ENCODE assay signal across 2 fruit fly cellular contexts in genomic region chr3R:23786768-23787631, dm6.
A peak's percentile ranks its signal among the peaks of the same experiment; 100 is the strongest.
TF ChIP-seq lines count a peak whose summit lies in the region.

No protein-coding gene starts in this region.

TF ChIP-seq in whole organism, embryonic, 481 proteins besides CTCF, POLR2A, EP300 and RAD21 (continued from another document and continues in another):
- TF ChIP-seq zfh2 (GFP tag; optimal IDR thresholded peaks at IDR 0.05; lab: Kevin White, UChicago) (no peak), Med (GFP tag; lab: Kevin White, UChicago) (peak; percentile 41), CG17359 (tag; optimal IDR thresholded peaks at IDR 0.05; lab: Kevin White, UChicago) (no peak), grn (GFP tag; optimal IDR thresholded peaks at IDR 0.05; lab: Kevin White, UChicago) (no peak), Pdp1 (GFP tag; optimal IDR thresholded peaks at IDR 0.05; lab: Kevin White, UChicago) (peak in 1 of 2 experiments; percentile 27), CG1529 (GFP tag; optimal IDR thresholded peaks at IDR 0.05; lab: Kevin White, UChicago) (no peak), Drgx (GFP tag; IDR thresholded peaks at IDR 0.05; lab: Robert Waterston, UW) (peak; percentile 66), org-1 (GFP tag; optimal IDR thresholded peaks at IDR 0.05; lab: Kevin White, UChicago) (no peak), TFAM (GFP tag; optimal IDR thresholded peaks at IDR 0.05; lab: Kevin White, UChicago) (no peak), CG9609 (GFP tag; optimal IDR thresholded peaks at IDR 0.05; lab: Kevin White, UChicago) (no peak), Scr (GFP tag; IDR thresholded peaks at IDR 0.05; lab: Robert Waterston, UW; ENCODE audit: partially characterized antibody) (no peak), Xbp1 (GFP tag; optimal IDR thresholded peaks at IDR 0.05; lab: Kevin White, UChicago) (no peak), jigr1 (GFP tag; IDR thresholded peaks at IDR 0.05; lab: Robert Waterston, UW) (no peak), toy (GFP tag; IDR thresholded peaks at IDR 0.05; lab: Robert Waterston, UW) (no peak), amos (GFP tag; IDR thresholded peaks at IDR 0.05; lab: Robert Waterston, UW; ENCODE audit: partially characterized antibody) (no peak), gce (GFP tag; IDR thresholded peaks at IDR 0.05; lab: Robert Waterston, UW) (no peak), CG2202 (tag; optimal IDR thresholded peaks at IDR 0.05; lab: Kevin White, UChicago) (no peak), Poxn (GFP tag; IDR thresholded peaks at IDR 0.05; lab: Robert Waterston, UW) (no peak), aop (GFP tag; IDR thresholded peaks at IDR 0.05; lab: Robert Waterston, UW) (no peak), CG18764 (GFP tag; optimal IDR thresholded peaks at IDR 0.05; lab: Kevin White, UChicago) (no peak), jing (GFP tag; optimal IDR thresholded peaks at IDR 0.05; lab: Kevin White, UChicago) (no peak), CG10431 (GFP tag; optimal IDR thresholded peaks at IDR 0.05; lab: Kevin White, UChicago) (no peak), row (GFP tag; IDR thresholded peaks at IDR 0.05; lab: Robert Waterston, UW) (0 out of 3 replicates have a peak, but pooled peaks have one; percentile 16), Hr78 (GFP tag; optimal IDR thresholded peaks at IDR 0.05; lab: Kevin White, UChicago) (peak in 1 of 2 experiments; percentile 25), CG9437 (GFP tag; optimal IDR thresholded peaks at IDR 0.05; lab: Kevin White, UChicago) (no peak), Mad (GFP tag; optimal IDR thresholded peaks at IDR 0.05; lab: Kevin White, UChicago) (no peak), CG10267 (tag; optimal IDR thresholded peaks at IDR 0.05; lab: Kevin White, UChicago) (peak; percentile 19), seq (GFP tag; IDR thresholded peaks at IDR 0.05; lab: Robert Waterston, UW) (no peak), CG13894 (tag; optimal IDR thresholded peaks at IDR 0.05; lab: Kevin White, UChicago) (peak; percentile 83), Fer1 (GFP tag; optimal IDR thresholded peaks at IDR 0.05; lab: Kevin White, UChicago) (no peak), Dp (GFP tag; optimal IDR thresholded peaks at IDR 0.05; lab: Kevin White, UChicago) (no peak), CG3838 (GFP tag; optimal IDR thresholded peaks at IDR 0.05; lab: Kevin White, UChicago) (no peak), CG10979 (tag; optimal IDR thresholded peaks at IDR 0.05; lab: Kevin White, UChicago) (peak; percentile 50), lmd (GFP tag; IDR thresholded peaks at IDR 0.05; lab: Robert Waterston, UW) (peak; percentile 19; the same call in 1 of the 2 replicates), unpg (GFP tag; optimal IDR thresholded peaks at IDR 0.05; lab: Kevin White, UChicago) (no peak), CoRest (tag; optimal IDR thresholded peaks at IDR 0.05; lab: Kevin White, UChicago) (no peak), CG6765 (GFP tag; optimal IDR thresholded peaks at IDR 0.05; lab: Kevin White, UChicago) (no peak), CG7556 (GFP tag; optimal IDR thresholded peaks at IDR 0.05; lab: Kevin White, UChicago) (no peak), lilli (GFP tag; optimal IDR thresholded peaks at IDR 0.05; lab: Kevin White, UChicago) (no peak), CG30403 (GFP tag; optimal IDR thresholded peaks at IDR 0.05; lab: Kevin White, UChicago) (no peak), pita (GFP tag; optimal IDR thresholded peaks at IDR 0.05; lab: Kevin White, UChicago) (no peak), hkb (optimal IDR thresholded peaks at IDR 0.05; lab: Kevin White, UChicago) (no peak), hkb (GFP tag; IDR thresholded peaks at IDR 0.05; lab: Robert Waterston, UW) (0 out of 2 replicates have a peak, but pooled peaks have one; percentile 7), HLHmδ (GFP tag; optimal IDR thresholded peaks at IDR 0.05; lab: Kevin White, UChicago) (no peak), CG11696 (GFP tag; IDR thresholded peaks at IDR 0.05; lab: Robert Waterston, UW) (no peak), Ets97D (GFP tag; optimal IDR thresholded peaks at IDR 0.05; lab: Kevin White, UChicago) (no peak), Ptx1 (GFP tag; IDR thresholded peaks at IDR 0.05; lab: Robert Waterston, UW) (no peak), CG9727 (GFP tag; optimal IDR thresholded peaks at IDR 0.05; lab: Kevin White, UChicago) (no peak), nmo (GFP tag; optimal IDR thresholded peaks at IDR 0.05; lab: Kevin White, UChicago) (no peak), CG31441 (GFP tag; IDR thresholded peaks at IDR 0.05; lab: Robert Waterston, UW) (peak; percentile 49; the same call in 1 of the 2 replicates), Hr51 (GFP tag; optimal IDR thresholded peaks at IDR 0.05; lab: Kevin White, UChicago) (no peak), B-H2 (GFP tag; optimal IDR thresholded peaks at IDR 0.05; lab: Kevin White, UChicago) (no peak), caup (GFP tag; optimal IDR thresholded peaks at IDR 0.05; lab: Kevin White, UChicago; ENCODE audit: severe bottlenecking) (no peak), crp (GFP tag; optimal IDR thresholded peaks at IDR 0.05; lab: Kevin White, UChicago) (no peak), CG34422 (GFP tag; IDR thresholded peaks at IDR 0.05; lab: Robert Waterston, UW) (no peak), sima (GFP tag; optimal IDR thresholded peaks at IDR 0.05; lab: Kevin White, UChicago) (no peak), insv (GFP tag; optimal IDR thresholded peaks at IDR 0.05; lab: Kevin White, UChicago) (no peak), pnt (GFP tag; optimal IDR thresholded peaks at IDR 0.05; lab: Kevin White, UChicago) (peak; percentile 19), CG11093 (GFP tag; IDR thresholded peaks at IDR 0.05; lab: Robert Waterston, UW) (no peak), Oli (tag; optimal IDR thresholded peaks at IDR 0.05; lab: Kevin White, UChicago) (no peak), CG13123 (GFP tag; optimal IDR thresholded peaks at IDR 0.05; lab: Kevin White, UChicago) (no peak), ssp (GFP tag; IDR thresholded peaks at IDR 0.05; lab: Robert Waterston, UW) (no peak), nerfin-2 (GFP tag; IDR thresholded peaks at IDR 0.05; lab: Robert Waterston, UW; ENCODE audit: partially characterized antibody) (no peak), pb (GFP tag; optimal IDR thresholded peaks at IDR 0.05; lab: Kevin White, UChicago) (no peak), stwl (tag; optimal IDR thresholded peaks at IDR 0.05; lab: Kevin White, UChicago) (no peak), gcm (GFP tag; optimal IDR thresholded peaks at IDR 0.05; lab: Kevin White, UChicago) (no peak), Nf-YB (GFP tag; optimal IDR thresholded peaks at IDR 0.05; lab: Kevin White, UChicago) (no peak), CG6813 (GFP tag; optimal IDR thresholded peaks at IDR 0.05; lab: Kevin White, UChicago) (no peak), ci (GFP tag; IDR thresholded peaks at IDR 0.05; lab: Robert Waterston, UW) (no peak)

TF ChIP-seq in whole organism, prepupa, 60 proteins besides CTCF, POLR2A, EP300 and RAD21 (continued from another document):
- peak; percentile 13; the same call in 1 of the 2 replicates for TF ChIP-seq CG15336 (GFP tag; IDR thresholded peaks at IDR 0.05; lab: Robert Waterston, UW)
- TF ChIP-seq CG1621 (tag; optimal IDR thresholded peaks at IDR 0.05; lab: Kevin White, UChicago), result peak; percentile 18
- no peak for TF ChIP-seq fkh (GFP tag; optimal IDR thresholded peaks at IDR 0.05; lab: Kevin White, UChicago)
- no peak for TF ChIP-seq Smox (GFP tag; optimal IDR thresholded peaks at IDR 0.05; lab: Kevin White, UChicago)
- peak; percentile 1 to 88 for TF ChIP-seq ss (GFP tag; optimal IDR thresholded peaks at IDR 0.05; lab: Kevin White, UChicago)
- TF ChIP-seq Hr4 (GFP tag; optimal IDR thresholded peaks at IDR 0.05; lab: Kevin White, UChicago), result peak; percentile 25
- TF ChIP-seq CG3919 (GFP tag; optimal IDR thresholded peaks at IDR 0.05; lab: Kevin White, UChicago), result peak; percentile 83
- peak; percentile 23 for TF ChIP-seq Met (GFP tag; optimal IDR thresholded peaks at IDR 0.05; lab: Kevin White, UChicago)
- TF ChIP-seq Eip93F (GFP tag; optimal IDR thresholded peaks at IDR 0.05; lab: Kevin White, UChicago), result no peak
- peak; percentile 73 for TF ChIP-seq eg (GFP tag; IDR thresholded peaks at IDR 0.05; lab: Robert Waterston, UW)
- peak; percentile 49; the same call in 1 of the 2 replicates for TF ChIP-seq CG11294 (GFP tag; IDR thresholded peaks at IDR 0.05; lab: Robert Waterston, UW)
- TF ChIP-seq net (GFP tag; optimal IDR thresholded peaks at IDR 0.05; lab: Kevin White, UChicago), result peak; percentile 44
- no peak for TF ChIP-seq CG8319 (GFP tag; optimal IDR thresholded peaks at IDR 0.05; lab: Kevin White, UChicago)
- TF ChIP-seq svp (GFP tag; lab: Kevin White, UChicago), result no peak
- TF ChIP-seq CG6808 (GFP tag; optimal IDR thresholded peaks at IDR 0.05; lab: Kevin White, UChicago), result peak; percentile 44
- TF ChIP-seq Ets96B (tag; optimal IDR thresholded peaks at IDR 0.05; lab: Kevin White, UChicago), result peak; percentile 47
- no peak for TF ChIP-seq CG8632 (GFP tag; optimal IDR thresholded peaks at IDR 0.05; lab: Kevin White, UChicago)
- TF ChIP-seq CG6276 (GFP tag; optimal IDR thresholded peaks at IDR 0.05; lab: Kevin White, UChicago), result peak; percentile 46
- no peak for TF ChIP-seq Sox102F (GFP tag; optimal IDR thresholded peaks at IDR 0.05; lab: Kevin White, UChicago)
- peak; percentile 88 for TF ChIP-seq dsx (GFP tag; optimal IDR thresholded peaks at IDR 0.05; lab: Kevin White, UChicago; ENCODE audit: poor library complexity, severe bottlenecking)
- peak; percentile 71 for TF ChIP-seq Gug (GFP tag; IDR thresholded peaks at IDR 0.05; lab: Robert Waterston, UW)
- peak; percentile 50 for TF ChIP-seq CG32006 (GFP tag; optimal IDR thresholded peaks at IDR 0.05; lab: Kevin White, UChicago)
- TF ChIP-seq Hr38 (GFP tag; optimal IDR thresholded peaks at IDR 0.05; lab: Kevin White, UChicago), result no peak
- no peak for TF ChIP-seq CG4318 (GFP tag; optimal IDR thresholded peaks at IDR 0.05; lab: Kevin White, UChicago)
- peak; percentile 20 for TF ChIP-seq CG11762 (GFP tag; optimal IDR thresholded peaks at IDR 0.05; lab: Kevin White, UChicago; ENCODE audit: insufficient read depth)
- TF ChIP-seq CG11902 (GFP tag; optimal IDR thresholded peaks at IDR 0.05; lab: Kevin White, UChicago), result no peak
- peak; percentile 5 for TF ChIP-seq CG9139 (GFP tag; optimal IDR thresholded peaks at IDR 0.05; lab: Kevin White, UChicago)
- no peak for TF ChIP-seq fd85E (GFP tag; optimal IDR thresholded peaks at IDR 0.05; lab: Kevin White, UChicago)
- TF ChIP-seq esn (GFP tag; optimal IDR thresholded peaks at IDR 0.05; lab: Kevin White, UChicago), result no peak
